Fruit fly (Drosophila melanogaster) whole organism, pupa: ENCODE data around the gene Urm1.

Source experiments
- CG13204 ChIP-seq: fragments of 200-800 bp; sonication (Bioruptor generic); optimal IDR thresholded peaks from 2 replicates; lab custom pipeline; 2018; ENCODE audit warnings: missing biosample characterization, mild to moderate bottlenecking, missing genetic modification characterization, moderate library complexity
- CG15710 ChIP-seq: fragments of 200-800 bp; sonication (Bioruptor generic); optimal IDR thresholded peaks from 2 replicates; lab custom pipeline; 2018; ENCODE audit warnings: missing biosample characterization, mild to moderate bottlenecking, missing genetic modification characterization, moderate library complexity
- CG4496 ChIP-seq: fragments of 200-800 bp; sonication (Bioruptor generic); IDR thresholded peaks from 3 replicates; pipeline ENCODE4 v1.3.6; 2022; ENCODE audit warnings: missing biosample characterization, missing genetic modification characterization
- Ets98B ChIP-seq: fragments of 200-800 bp; sonication (Bioruptor generic); IDR thresholded peaks from 2 replicates; pipeline ENCODE4 v1.3.6; 2022; ENCODE audit warnings: missing biosample characterization, missing genetic modification characterization

DNA sequence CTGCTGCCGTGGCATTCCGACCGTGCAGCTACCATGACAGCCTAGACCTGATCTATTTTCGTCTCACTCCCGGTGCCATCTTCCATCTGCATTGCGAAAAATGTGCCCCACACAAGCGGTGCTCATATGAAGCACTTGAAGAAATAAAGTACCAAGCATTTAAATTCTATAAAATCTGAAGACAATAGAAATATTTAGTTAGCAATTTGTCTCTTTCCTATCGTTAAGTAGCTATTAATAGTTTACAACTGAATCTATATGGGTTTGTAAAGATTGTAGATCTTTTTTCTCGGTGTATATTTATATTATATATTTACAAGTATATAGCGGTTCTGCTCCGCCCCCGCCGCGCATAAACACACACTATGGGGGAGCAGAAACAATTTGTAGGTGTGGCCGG, 29.0 kb downstream of the Urm1 start:
- no peak for TF ChIP-seq CG13204 (GFP tag; lab: Kevin White, UChicago)
- TF ChIP-seq CG15710 (tag; lab: Kevin White, UChicago): peak; percentile 62
- TF ChIP-seq CG4496: peak; percentile 88
- peak; percentile 86 for TF ChIP-seq Ets98B (GFP tag; lab: Robert Waterston, UW)
